Worm (Caenorhabditis elegans): ENCODE measurements around the gene C03B1.2.

- TF ChIP-seq nhr-11 (tag; optimal IDR thresholded peaks at IDR 0.05) (no peak), elt-2 (tag; optimal IDR thresholded peaks at IDR 0.05) (no peak), fax-1 (tag; optimal IDR thresholded peaks at IDR 0.05) (no peak), K09A11.1 (tag; optimal IDR thresholded peaks at IDR 0.05; ENCODE audit: insufficient read depth) (no peak), nfya-1 (tag; optimal IDR thresholded peaks at IDR 0.05) (no peak)
Observed at ce11 chrX:6326088-6326487, 43.7 kb upstream of the C03B1.2 start, which contains the start of gene col-168.
